Fruit fly (Drosophila melanogaster) whole organism, embryonic: Measurements from ENCODE around the gene asl.

Experiments used
- ATbp ChIP-seq: fragments of 200-800 bp; sonication (Bioruptor generic); optimal IDR thresholded peaks from 2 replicates; lab custom pipeline; 2017; ENCODE audit warnings: missing biosample characterization, mild to moderate bottlenecking, missing genetic modification characterization, missing genetic modification reagents
- Adf1 ChIP-seq: fragments of 200-800 bp; sonication (Bioruptor generic); IDR thresholded peaks from 2 replicates; pipeline ENCODE4 v1.3.6; 2022; ENCODE audit warnings: missing biosample characterization, missing genetic modification characterization
- Asciz ChIP-seq: fragments of 200-800 bp; sonication (Bioruptor generic); optimal IDR thresholded peaks from 2 replicates; lab custom pipeline; 2017; ENCODE audit warnings: missing biosample characterization, mild to moderate bottlenecking, missing genetic modification characterization, missing genetic modification reagents
- Atf-2 ChIP-seq: fragments of 200-800 bp; sonication (Bioruptor generic); optimal IDR thresholded peaks from 2 replicates; lab custom pipeline; 2016; ENCODE audit warnings: missing biosample characterization, missing genetic modification characterization
- BEAF-32 ChIP-seq: fragments of 200-800 bp; sonication (Bioruptor generic); optimal IDR thresholded peaks from 3 replicates; lab custom pipeline; 2017; ENCODE audit warnings: missing biosample characterization, missing genetic modification characterization, mild to moderate bottlenecking, moderate library complexity, missing genetic modification reagents
- CG10979 ChIP-seq: fragments of 200-800 bp; sonication (Bioruptor generic); optimal IDR thresholded peaks from 2 replicates; lab custom pipeline; 2018; ENCODE audit warnings: missing biosample characterization, mild to moderate bottlenecking, missing genetic modification characterization, moderate library complexity
- CG11695 ChIP-seq: fragments of 200-800 bp; sonication (Bioruptor generic); IDR thresholded peaks from 3 replicates; pipeline ENCODE4 v1.3.6; 2022; ENCODE audit warnings: missing biosample characterization, missing genetic modification characterization
- CG11696 ChIP-seq: fragments of 200-800 bp; sonication (Bioruptor generic); IDR thresholded peaks from 2 replicates; pipeline ENCODE4 v1.3.6; 2022; ENCODE audit warnings: missing biosample characterization, missing genetic modification characterization
- CG12769 ChIP-seq: fragments of 200-800 bp; sonication (Bioruptor generic); optimal IDR thresholded peaks from 2 replicates; lab custom pipeline; 2019; ENCODE audit warnings: missing biosample characterization, mild to moderate bottlenecking, missing genetic modification characterization, moderate library complexity
- CG12942 ChIP-seq: fragments of 200-800 bp; sonication (Bioruptor generic); optimal IDR thresholded peaks from 3 replicates; lab custom pipeline; 2016; ENCODE audit warnings: missing biosample characterization, missing genetic modification characterization
- CG14667 ChIP-seq: fragments of 200-800 bp; sonication (Bioruptor generic); IDR thresholded peaks from 2 replicates; pipeline ENCODE4 v1.3.6; 2022; ENCODE audit warnings: missing biosample characterization, missing genetic modification characterization
- CG17829 ChIP-seq: fragments of 200-800 bp; optimal IDR thresholded peaks from 2 replicates; lab custom pipeline; 2019; ENCODE audit warnings: missing biosample characterization, mild to moderate bottlenecking, missing genetic modification characterization, moderate library complexity
- CG30020 ChIP-seq: fragments of 200-800 bp; optimal IDR thresholded peaks from 2 replicates; lab custom pipeline; 2019; ENCODE audit warnings: missing biosample characterization, mild to moderate bottlenecking, missing genetic modification characterization, moderate library complexity
- CG30403 ChIP-seq: fragments of 200-800 bp; sonication (Bioruptor generic); optimal IDR thresholded peaks from 3 replicates; lab custom pipeline; 2016; ENCODE audit warnings: missing biosample characterization, missing genetic modification characterization
- CG34376 ChIP-seq: fragments of 200-800 bp; sonication (Bioruptor generic); optimal IDR thresholded peaks from 2 replicates; lab custom pipeline; 2018; ENCODE audit warnings: missing biosample characterization, mild to moderate bottlenecking, missing genetic modification characterization
- CG43689 ChIP-seq: fragments of 200-800 bp; sonication (Bioruptor generic); IDR thresholded peaks from 2 replicates; pipeline ENCODE4 v1.3.6; 2022; ENCODE audit warnings: missing biosample characterization, missing genetic modification characterization
- CG8290 ChIP-seq, 3 experiments: fragments of 200-800 bp; sonication (Bioruptor generic); optimal IDR thresholded peaks; 2 replicates each; lab custom pipeline; 2016 to 2019; ENCODE audit warnings: missing biosample characterization in 3 of 3, missing genetic modification characterization in 3 of 3, mild to moderate bottlenecking in 2 of 3, moderate library complexity in 1 of 3
- CG8765 ChIP-seq: fragments of 200-800 bp; sonication (Bioruptor generic); IDR thresholded peaks from 2 replicates; pipeline ENCODE4 v1.3.6; 2022; ENCODE audit warnings: missing biosample characterization, missing genetic modification characterization
- CG9437 ChIP-seq: fragments of 200-800 bp; sonication (Bioruptor generic); optimal IDR thresholded peaks from 2 replicates; lab custom pipeline; 2018; ENCODE audit warnings: missing biosample characterization, mild to moderate bottlenecking, missing genetic modification characterization
- Dad ChIP-seq: fragments of 200-800 bp; sonication (Bioruptor generic); optimal IDR thresholded peaks from 3 replicates; lab custom pipeline; 2016; ENCODE audit warnings: missing biosample characterization, missing genetic modification characterization
- Dp ChIP-seq: fragments of 200-800 bp; sonication (Bioruptor generic); optimal IDR thresholded peaks from 2 replicates; lab custom pipeline; 2018; ENCODE audit warnings: missing biosample characterization, mild to moderate bottlenecking, missing genetic modification characterization, moderate library complexity
- H2.0 ChIP-seq: fragments of 200-800 bp; sonication (Bioruptor generic); IDR thresholded peaks from 2 replicates; pipeline ENCODE4 v1.3.6; 2022; ENCODE audit warnings: missing biosample characterization, missing genetic modification characterization
- Lim3 ChIP-seq: fragments of 200-800 bp; sonication (Bioruptor generic); IDR thresholded peaks from 2 replicates; pipeline ENCODE4 v1.3.6; 2022; ENCODE audit warnings: missing biosample characterization, missing genetic modification characterization
- MTF-1 ChIP-seq: fragments of 200-800 bp; sonication (Bioruptor generic); optimal IDR thresholded peaks from 2 replicates; lab custom pipeline; 2018; ENCODE audit warnings: missing biosample characterization, mild to moderate bottlenecking, missing genetic modification characterization, borderline replicate concordance
- Max ChIP-seq: fragments of 200-800 bp; sonication (Bioruptor generic); optimal IDR thresholded peaks from 2 replicates; lab custom pipeline; 2016; ENCODE audit warnings: missing biosample characterization, mild to moderate bottlenecking, missing genetic modification characterization
- Mrtf ChIP-seq: fragments of 200-800 bp; sonication (Bioruptor generic); IDR thresholded peaks from 3 replicates; pipeline ENCODE4 v1.3.6; 2022; ENCODE audit warnings: missing biosample characterization, missing genetic modification characterization
- Scr ChIP-seq: fragments of 200-800 bp; sonication (Bioruptor generic); IDR thresholded peaks from 2 replicates; pipeline ENCODE4 v1.3.6; 2022; ENCODE audit warnings: missing biosample characterization, missing genetic modification characterization; ENCODE audit not compliant: partially characterized antibody
- Tbp ChIP-seq: fragments of >200 bp; optimal IDR thresholded peaks from 2 replicates; lab custom pipeline; 2018; ENCODE audit warnings: missing biosample characterization, missing genetic modification characterization
- Trl ChIP-seq, 3 experiments: fragments of >200 bp in 2 of 3; fragments of 200-800 bp in 1 of 3; sonication (Bioruptor generic) in 1 of 3; optimal IDR thresholded peaks; 2 replicates in 1 of 3; 3 replicates in 2 of 3; lab custom pipeline; 2016 to 2017; ENCODE audit warnings: missing biosample characterization in 1 of 3, missing genetic modification characterization in 1 of 3
- YL-1 ChIP-seq: fragments of 200-800 bp; sonication (Bioruptor generic); optimal IDR thresholded peaks from 3 replicates; lab custom pipeline; 2017; ENCODE audit warnings: missing biosample characterization, mild to moderate bottlenecking, missing genetic modification characterization
- cwo ChIP-seq: fragments of 200-800 bp; sonication (Bioruptor generic); optimal IDR thresholded peaks from 3 replicates; lab custom pipeline; 2017; ENCODE audit warnings: missing biosample characterization, missing genetic modification characterization, mild to moderate bottlenecking, moderate library complexity, missing genetic modification reagents
- fd64A ChIP-seq: fragments of 200-800 bp; sonication (Bioruptor generic); optimal IDR thresholded peaks from 3 replicates; lab custom pipeline; 2018; ENCODE audit warnings: missing biosample characterization, mild to moderate bottlenecking, missing genetic modification characterization
- fu2 ChIP-seq: fragments of 200-800 bp; sonication (Bioruptor generic); optimal IDR thresholded peaks from 2 replicates; lab custom pipeline; 2016; ENCODE audit warnings: missing biosample characterization, missing genetic modification characterization
- grn ChIP-seq: fragments of 200-800 bp; sonication (Bioruptor generic); optimal IDR thresholded peaks from 3 replicates; lab custom pipeline; 2017; ENCODE audit warnings: missing biosample characterization, missing genetic modification characterization
- gsb-n ChIP-seq: fragments of 200-800 bp; sonication (Bioruptor generic); optimal IDR thresholded peaks from 3 replicates; lab custom pipeline; 2018; ENCODE audit warnings: missing biosample characterization, mild to moderate bottlenecking, missing genetic modification characterization
- ham ChIP-seq: fragments of 200-800 bp; sonication (Bioruptor generic); IDR thresholded peaks from 2 replicates; pipeline ENCODE4 v1.3.6; 2022; ENCODE audit warnings: missing biosample characterization, missing genetic modification characterization
- hb ChIP-seq: fragments of 200-800 bp; sonication (Bioruptor generic); IDR thresholded peaks from 3 replicates; pipeline ENCODE4 v1.3.6; 2022; ENCODE audit warnings: missing biosample characterization, missing genetic modification characterization; ENCODE audit not compliant: partially characterized antibody
- hth ChIP-seq: fragments of >200 bp; optimal IDR thresholded peaks from 2 replicates; lab custom pipeline; 2017; ENCODE audit warnings: inconsistent platforms
- insv ChIP-seq, 2 experiments: fragments of 200-800 bp; sonication (Bioruptor generic); optimal IDR thresholded peaks; 3 replicates each; lab custom pipeline; 2016 to 2018; ENCODE audit warnings: missing biosample characterization in 2 of 2, missing genetic modification characterization in 2 of 2
- nmo ChIP-seq: fragments of 200-800 bp; sonication (Bioruptor generic); optimal IDR thresholded peaks from 2 replicates; lab custom pipeline; 2018; ENCODE audit warnings: missing biosample characterization, mild to moderate bottlenecking, missing genetic modification characterization, moderate library complexity
- pan ChIP-seq, 4 experiments: fragments of >200 bp in 3 of 4; fragments of 200-800 bp in 1 of 4; sonication (Bioruptor generic) in 1 of 4; optimal IDR thresholded peaks in 3 of 4; IDR thresholded peaks in 1 of 4; 2 replicates each; pipeline versions ENCODE4 v1.3.6 to Lab custom; 2017 to 2022; ENCODE audit warnings: missing biosample characterization in 2 of 4, missing genetic modification characterization in 2 of 4, mixed read lengths in 1 of 4
- pzg ChIP-seq: fragments of 200-800 bp; sonication (Bioruptor generic); optimal IDR thresholded peaks from 3 replicates; lab custom pipeline; 2018; ENCODE audit warnings: missing biosample characterization, mild to moderate bottlenecking, missing genetic modification characterization, moderate library complexity
- run ChIP-seq: fragments of 200-800 bp; sonication (Bioruptor generic); optimal IDR thresholded peaks from 3 replicates; lab custom pipeline; 2018; ENCODE audit warnings: missing biosample characterization, mild to moderate bottlenecking, missing genetic modification characterization
- sc ChIP-seq, 3 experiments: fragments of >200 bp in 2 of 3; fragments of 200-800 bp in 1 of 3; sonication (Bioruptor generic) in 1 of 3; optimal IDR thresholded peaks; 2 replicates in 2 of 3; 3 replicates in 1 of 3; lab custom pipeline; 2017; ENCODE audit warnings: mild to moderate bottlenecking in 1 of 3, missing biosample characterization in 1 of 3, missing genetic modification characterization in 1 of 3, missing genetic modification reagents in 1 of 3
- wek ChIP-seq: fragments of 200-800 bp; sonication (Bioruptor generic); optimal IDR thresholded peaks from 3 replicates; lab custom pipeline; 2018; ENCODE audit warnings: missing biosample characterization, mild to moderate bottlenecking, missing genetic modification characterization, moderate library complexity
- wor ChIP-seq: fragments of 200-800 bp; sonication (Bioruptor generic); IDR thresholded peaks from 2 replicates; pipeline ENCODE4 v1.3.6; 2022; ENCODE audit warnings: missing biosample characterization, missing genetic modification characterization
- zf30C ChIP-seq: fragments of 200-800 bp; sonication (Bioruptor generic); optimal IDR thresholded peaks from 3 replicates; lab custom pipeline; 2018; ENCODE audit warnings: missing biosample characterization, mild to moderate bottlenecking, missing genetic modification characterization
- zfh1 ChIP-seq: fragments of 200-800 bp; sonication (Bioruptor generic); IDR thresholded peaks from 3 replicates; pipeline ENCODE4 v1.3.6; 2022; ENCODE audit warnings: missing biosample characterization, missing genetic modification characterization

Gene asl

DNA sequence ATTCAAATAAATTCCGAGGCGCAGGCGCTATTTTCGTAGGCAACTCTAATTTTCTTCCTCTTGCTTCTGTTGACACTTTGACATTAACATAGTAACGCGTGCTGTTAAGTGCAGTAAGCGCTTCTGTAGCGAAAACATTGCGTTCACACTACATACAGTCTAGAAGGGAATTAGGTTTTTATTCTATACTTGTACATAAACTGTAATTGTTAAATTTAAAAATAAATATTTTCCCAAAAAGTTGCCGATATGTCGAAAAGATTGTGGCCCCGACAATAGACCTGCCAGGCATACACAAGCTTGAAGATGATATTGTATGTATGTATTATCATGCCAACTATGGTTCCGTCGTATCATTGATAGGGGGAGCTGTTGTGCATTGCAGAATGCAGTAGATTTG is at the start of gene asl (continued):
- TF ChIP-seq wor (GFP tag; lab: Robert Waterston, UW) = no peak
- no peak for TF ChIP-seq sc (optimal IDR thresholded peaks at IDR 0.05; lab: Kevin White, UChicago)
- no peak for TF ChIP-seq sc (GFP tag; optimal IDR thresholded peaks at IDR 0.05; lab: Kevin White, UChicago)
- TF ChIP-seq ATbp (GFP tag; lab: Kevin White, UChicago) = peak; percentile 32
- TF ChIP-seq Lim3 (GFP tag; lab: Robert Waterston, UW) = no peak
- TF ChIP-seq MTF-1 (GFP tag; lab: Kevin White, UChicago) = no peak
- peak; percentile 94 for TF ChIP-seq CG30020 (tag; lab: Kevin White, UChicago)
- peak; percentile 57 for TF ChIP-seq Max (GFP tag; lab: Kevin White, UChicago)
- peak; percentile 85 for TF ChIP-seq pzg (GFP tag; lab: Kevin White, UChicago)
- TF ChIP-seq Dp (GFP tag; lab: Kevin White, UChicago) = peak; percentile 84
- TF ChIP-seq CG11695 (GFP tag; lab: Robert Waterston, UW) = peak; percentile 35; the same call in 1 of the 3 replicates
- peak; percentile 53 for TF ChIP-seq BEAF-32
- TF ChIP-seq Mrtf = 0 out of 3 replicates have a peak, but pooled peaks have one; percentile 29
- peak; percentile 85 for TF ChIP-seq CG17829 (tag; lab: Kevin White, UChicago)
- peak; percentile 71 for TF ChIP-seq CG12769 (tag; lab: Kevin White, UChicago)
- TF ChIP-seq CG43689 = no peak
- TF ChIP-seq run (tag; lab: Kevin White, UChicago) = no peak
- TF ChIP-seq hb (GFP tag; lab: Robert Waterston, UW) = no peak
- peak; percentile 10 for TF ChIP-seq zf30C
- TF ChIP-seq ham (GFP tag; lab: Robert Waterston, UW) = no peak
- peak; percentile 86 for TF ChIP-seq CG8290 (GFP tag; optimal IDR thresholded peaks at IDR 0.05; lab: Kevin White, UChicago)
- TF ChIP-seq CG8290 (tag; optimal IDR thresholded peaks at IDR 0.05; lab: Kevin White, UChicago) = peak in 1 of 2 experiments; percentile 77
- peak; percentile 63 for TF ChIP-seq CG8765 (GFP tag; lab: Robert Waterston, UW)
- no peak for TF ChIP-seq CG14667 (GFP tag; lab: Robert Waterston, UW)
- TF ChIP-seq CG30403 (GFP tag; lab: Kevin White, UChicago) = peak; percentile 69
- no peak for TF ChIP-seq gsb-n
- no peak for TF ChIP-seq pan (optimal IDR thresholded peaks at IDR 0.05; lab: Kevin White, UChicago)
- peak in 1 of 2 experiments; percentile 47 for TF ChIP-seq pan (GFP tag; optimal IDR thresholded peaks at IDR 0.05 in 1 of 2, IDR thresholded peaks at IDR 0.05 in 1 of 2)
- TF ChIP-seq Asciz = peak; percentile 36
- TF ChIP-seq wek (GFP tag; lab: Kevin White, UChicago) = peak; percentile 50
- TF ChIP-seq Tbp (GFP tag; lab: Kevin White, UChicago) = peak; percentile 2
- TF ChIP-seq Adf1 = no peak; the same call in 1 of the 2 replicates
- peak; percentile 53; the same call in 1 of the 3 replicates for TF ChIP-seq zfh1 (GFP tag; lab: Robert Waterston, UW)
- peak; percentile 55 for TF ChIP-seq CG34376
- 0 out of 2 replicates have a peak, but pooled peaks have one; percentile 26 for TF ChIP-seq CG11696 (GFP tag; lab: Robert Waterston, UW)
- peak; percentile 7 for TF ChIP-seq Dad (GFP tag; lab: Kevin White, UChicago)
- TF ChIP-seq hth = no peak
- peak; percentile 46 for TF ChIP-seq CG9437 (GFP tag; lab: Kevin White, UChicago)
- peak; percentile 4 for TF ChIP-seq CG12942
- no peak for TF ChIP-seq H2.0 (GFP tag; lab: Robert Waterston, UW)
- TF ChIP-seq fd64A (GFP tag; lab: Kevin White, UChicago) = no peak
- TF ChIP-seq YL-1 = peak; percentile 91
- peak; percentile 58 for TF ChIP-seq CG10979 (tag; lab: Kevin White, UChicago)
- no peak for TF ChIP-seq Trl (optimal IDR thresholded peaks at IDR 0.05; lab: Kevin White, UChicago)
- TF ChIP-seq Trl (GFP tag; optimal IDR thresholded peaks at IDR 0.05; lab: Kevin White, UChicago) = peak; percentile 31
- TF ChIP-seq fu2 (GFP tag; lab: Kevin White, UChicago) = peak; percentile 31
- TF ChIP-seq Atf-2 = peak; percentile 32
- TF ChIP-seq insv (GFP tag; optimal IDR thresholded peaks at IDR 0.05; lab: Kevin White, UChicago) = peak in 1 of 2 experiments; percentile 77
- peak; percentile 81 for TF ChIP-seq nmo (GFP tag; lab: Kevin White, UChicago)
- 0 out of 2 replicates have a peak, but pooled peaks have one; percentile 20 for TF ChIP-seq Scr
- TF ChIP-seq grn = no peak
- peak; percentile 22 for TF ChIP-seq cwo (GFP tag; lab: Kevin White, UChicago)
